Worm (Caenorhabditis elegans) whole organism, L4/young adult: ENCODE results near the gene W06G6.20.

Experiments
- W03F9.2 ChIP-seq: fragments of 150-350 bp; optimal IDR thresholded peaks from 2 replicates; lab custom pipeline; 2014; ENCODE audit warnings: missing biosample characterization, missing genetic modification characterization
- dao-5 ChIP-seq: sonication (generic microtip); optimal IDR thresholded peaks from 2 replicates; lab custom pipeline; 2016; ENCODE audit warnings: missing genotype, missing genetic modification characterization, moderate library complexity, missing compliant biosample characterization
- him-1 ChIP-seq: sonication (generic microtip); optimal IDR thresholded peaks from 2 replicates; lab custom pipeline; 2016; ENCODE audit warnings: missing genotype, missing genetic modification reagents, missing genetic modification characterization, missing compliant biosample characterization

Gene W06G6.20

ce11 chrV:16603102-16603501, 45.1 kb downstream of the W06G6.20 start, which contains the start of gene T03E6.8:
T03E6.8 (minus strand) TSS chrV:16603202.
- TF ChIP-seq W03F9.2 (tag; lab: Kevin White, UChicago) (no peak), dao-5 (tag; lab: Kevin White, UChicago) (no peak), him-1 (tag; lab: Kevin White, UChicago) (no peak)

ce11 chrV:16600623-16601022, 47.5 kb downstream of the W06G6.20 start, which contains the start of gene T03E6.9:
T03E6.9 (minus strand) TSS chrV:16600723.
- TF ChIP-seq W03F9.2 (tag; lab: Kevin White, UChicago) (no peak), him-1 (tag; lab: Kevin White, UChicago) (no peak), dao-5 (tag; lab: Kevin White, UChicago) (no peak)

- TF ChIP-seq W03F9.2 (tag; lab: Kevin White, UChicago) = no peak
- TF ChIP-seq him-1 (tag; lab: Kevin White, UChicago) = no peak
- TF ChIP-seq dao-5 (tag; lab: Kevin White, UChicago) = no peak
These were observed 48.3 kb downstream of the W06G6.20 start for ce11 chrV:16599835-16600234.

- TF ChIP-seq dao-5 (tag; lab: Kevin White, UChicago) (no peak), W03F9.2 (tag; lab: Kevin White, UChicago) (no peak), him-1 (tag; lab: Kevin White, UChicago) (no peak)
These were observed 49.7 kb downstream of the W06G6.20 start for ce11 chrV:16598437-16598836.
